Worm (Caenorhabditis elegans) whole organism, early embryonic: ENCODE data around the gene C01G6.4.

Experiments used
- B0310.2 ChIP-seq: sonication (generic microtip); optimal IDR thresholded peaks from 2 replicates; lab custom pipeline; 2016; ENCODE audit warnings: mild to moderate bottlenecking, missing genetic modification characterization, missing compliant biosample characterization
- F13C5.2 ChIP-seq: sonication (generic microtip); optimal IDR thresholded peaks from 2 replicates; lab custom pipeline; 2017; ENCODE audit warnings: mild to moderate bottlenecking, missing genetic modification characterization, inconsistent platforms, missing compliant biosample characterization
- aly-1 ChIP-seq: sonication (generic microtip); optimal IDR thresholded peaks from 2 replicates; lab custom pipeline; 2016; ENCODE audit warnings: missing genetic modification characterization, missing compliant biosample characterization
- ama-1 ChIP-seq: fragments of 150-350 bp; optimal IDR thresholded peaks from 2 replicates; lab custom pipeline; 2014
- ceh-13 ChIP-seq: fragments of 200-800 bp; sonication (Bioruptor generic); optimal IDR thresholded peaks from 2 replicates; lab custom pipeline; 2018; ENCODE audit warnings: mild to moderate bottlenecking, missing genetic modification characterization, missing compliant biosample characterization
- ceh-36 ChIP-seq: sonication (generic microtip); optimal IDR thresholded peaks from 2 replicates; lab custom pipeline; 2016; ENCODE audit warnings: missing genetic modification characterization, inconsistent platforms, missing compliant biosample characterization
- ets-7 ChIP-seq: sonication (generic microtip); optimal IDR thresholded peaks from 2 replicates; lab custom pipeline; 2016; ENCODE audit warnings: missing genotype, missing genetic modification characterization, missing compliant biosample characterization
- flt-1 ChIP-seq: fragments of 200-800 bp; sonication (Bioruptor generic); IDR thresholded peaks from 2 replicates; pipeline ENCODE4 v1.3.6; 2022; ENCODE audit warnings: missing genetic modification characterization, missing compliant biosample characterization
- hmbx-1 ChIP-seq: sonication (generic microtip); optimal IDR thresholded peaks from 2 replicates; lab custom pipeline; 2016; ENCODE audit warnings: mild to moderate bottlenecking, missing genetic modification characterization, missing compliant biosample characterization
- hmg-4 ChIP-seq: fragments of 200-800 bp; sonication (Bioruptor generic); optimal IDR thresholded peaks from 2 replicates; lab custom pipeline; 2018; ENCODE audit warnings: mild to moderate bottlenecking, missing genetic modification characterization, missing compliant biosample characterization
- hnd-1 ChIP-seq: sonication (generic microtip); optimal IDR thresholded peaks from 2 replicates; lab custom pipeline; 2016; ENCODE audit warnings: missing genetic modification characterization, missing compliant biosample characterization
- pes-1 ChIP-seq: fragments of 200-800 bp; sonication (Bioruptor generic); IDR thresholded peaks from 2 replicates; pipeline ENCODE4 v1.3.6; 2022; ENCODE audit warnings: missing genetic modification reagents, missing genetic modification characterization, missing compliant biosample characterization
- scrt-1 ChIP-seq: fragments of 200-800 bp; sonication (Bioruptor generic); IDR thresholded peaks from 2 replicates; pipeline ENCODE4 v1.3.6; 2022; ENCODE audit warnings: missing genetic modification characterization, missing compliant biosample characterization
- sea-1 ChIP-seq: fragments of 200-800 bp; sonication (Bioruptor generic); conservative IDR thresholded peaks from 2 replicates; pipeline ENCODE4 v1.3.6; 2022; ENCODE audit warnings: missing genetic modification characterization, missing compliant biosample characterization
- tbx-11 ChIP-seq: fragments of 200-800 bp; sonication (Bioruptor generic); IDR thresholded peaks from 2 replicates; pipeline ENCODE4 v1.3.6; 2022; ENCODE audit warnings: missing genetic modification characterization, missing compliant biosample characterization
- tbx-37 ChIP-seq: fragments of 200-800 bp; sonication (Bioruptor generic); conservative IDR thresholded peaks from 2 replicates; pipeline ENCODE4 v1.3.6; 2022; ENCODE audit warnings: missing genetic modification reagents, missing genetic modification characterization, missing compliant biosample characterization
- tra-4 ChIP-seq: sonication (generic microtip); optimal IDR thresholded peaks from 2 replicates; lab custom pipeline; 2017; ENCODE audit warnings: missing genetic modification characterization, missing compliant biosample characterization

The C01G6.4 gene

ce11 chrII:9310204-9310603, 37.4 kb upstream of the C01G6.4 start, which contains the start of gene cam-1:
cam-1 (minus strand) TSS chrII:9310304.
- no peak for TF ChIP-seq tra-4 (tag; lab: Kevin White, UChicago)
- TF ChIP-seq ama-1 (lab: Kevin White, UChicago): no peak
- no peak for TF ChIP-seq tbx-11 (GFP tag; lab: Robert Waterston, UW)
- no peak for TF ChIP-seq hnd-1
- no peak for TF ChIP-seq sea-1 (GFP tag; lab: Robert Waterston, UW)
- TF ChIP-seq flt-1 (GFP tag; lab: Robert Waterston, UW): no peak
- TF ChIP-seq B0310.2 (tag; lab: Kevin White, UChicago): no peak
- no peak for TF ChIP-seq ceh-36 (tag; lab: Kevin White, UChicago)
- TF ChIP-seq tbx-37 (GFP tag; lab: Robert Waterston, UW): no peak

- TF ChIP-seq hmg-4 (GFP tag; lab: Kevin White, UChicago): peak; percentile 74
- TF ChIP-seq sea-1 (GFP tag; lab: Robert Waterston, UW): peak; percentile 53; the same call in 1 of the 2 replicates
- TF ChIP-seq ets-7 (tag; lab: Kevin White, UChicago): peak; percentile 48
- TF ChIP-seq F13C5.2 (tag; lab: Kevin White, UChicago): peak; percentile 80
- TF ChIP-seq flt-1 (GFP tag; lab: Robert Waterston, UW): peak; percentile 26; the same call in 1 of the 2 replicates
- no peak for TF ChIP-seq tbx-11 (GFP tag; lab: Robert Waterston, UW)
- TF ChIP-seq B0310.2 (tag; lab: Kevin White, UChicago): peak; percentile 14
- no peak for TF ChIP-seq hmbx-1
- TF ChIP-seq ceh-36 (tag; lab: Kevin White, UChicago): no peak
Measured at ce11 chrII:9308614-9309046, 35.8 kb upstream of the C01G6.4 start.

ce11 chrII:9306835-9307234, 34.0 kb upstream of the C01G6.4 start:
- TF ChIP-seq ceh-13 (GFP tag; lab: Kevin White, UChicago) (no peak), tbx-11 (GFP tag; lab: Robert Waterston, UW) (no peak), ama-1 (lab: Kevin White, UChicago) (no peak), tra-4 (tag; lab: Kevin White, UChicago) (no peak), pes-1 (GFP tag; lab: Robert Waterston, UW) (no peak), hmg-4 (GFP tag; lab: Kevin White, UChicago) (no peak), flt-1 (GFP tag; lab: Robert Waterston, UW) (no peak), tbx-37 (GFP tag; lab: Robert Waterston, UW) (no peak), sea-1 (GFP tag; lab: Robert Waterston, UW) (no peak), B0310.2 (tag; lab: Kevin White, UChicago) (no peak), hmbx-1 (no peak), ceh-36 (tag; lab: Kevin White, UChicago) (no peak), F13C5.2 (tag; lab: Kevin White, UChicago) (no peak), scrt-1 (no peak), aly-1 (no peak)

- TF ChIP-seq hmg-4 (GFP tag; lab: Kevin White, UChicago) (no peak), ets-7 (tag; lab: Kevin White, UChicago) (no peak), ama-1 (lab: Kevin White, UChicago) (no peak), tbx-11 (GFP tag; lab: Robert Waterston, UW) (no peak), hmbx-1 (no peak), F13C5.2 (tag; lab: Kevin White, UChicago) (no peak), tbx-37 (GFP tag; lab: Robert Waterston, UW) (no peak), sea-1 (GFP tag; lab: Robert Waterston, UW) (no peak), ceh-13 (GFP tag; lab: Kevin White, UChicago) (no peak), ceh-36 (tag; lab: Kevin White, UChicago) (no peak), aly-1 (no peak), pes-1 (GFP tag; lab: Robert Waterston, UW) (no peak), B0310.2 (tag; lab: Kevin White, UChicago) (no peak), hnd-1 (no peak), flt-1 (GFP tag; lab: Robert Waterston, UW) (no peak), scrt-1 (no peak), tra-4 (tag; lab: Kevin White, UChicago) (no peak)
Measured at ce11 chrII:9305575-9305974, 32.7 kb upstream of the C01G6.4 start.

ce11 chrII:9304849-9305248, 32.0 kb upstream of the C01G6.4 start:
- TF ChIP-seq tbx-37 (GFP tag; lab: Robert Waterston, UW) (no peak), hmg-4 (GFP tag; lab: Kevin White, UChicago) (no peak), tra-4 (tag; lab: Kevin White, UChicago) (no peak), B0310.2 (tag; lab: Kevin White, UChicago) (no peak)

ce11 chrII:9303545-9303944, 30.7 kb upstream of the C01G6.4 start:
- no peak for TF ChIP-seq F13C5.2 (tag; lab: Kevin White, UChicago)
- TF ChIP-seq tbx-11 (GFP tag; lab: Robert Waterston, UW): no peak
- TF ChIP-seq tra-4 (tag; lab: Kevin White, UChicago): no peak
- no peak for TF ChIP-seq ets-7 (tag; lab: Kevin White, UChicago)
- no peak for TF ChIP-seq ceh-13 (GFP tag; lab: Kevin White, UChicago)
- no peak for TF ChIP-seq sea-1 (GFP tag; lab: Robert Waterston, UW)
- TF ChIP-seq aly-1: no peak
- no peak for TF ChIP-seq B0310.2 (tag; lab: Kevin White, UChicago)
- TF ChIP-seq pes-1 (GFP tag; lab: Robert Waterston, UW): no peak
- no peak for TF ChIP-seq hmg-4 (GFP tag; lab: Kevin White, UChicago)
- TF ChIP-seq hmbx-1: no peak
- TF ChIP-seq hnd-1: no peak
- no peak for TF ChIP-seq flt-1 (GFP tag; lab: Robert Waterston, UW)

ce11 chrII:9301065-9301464, 28.2 kb upstream of the C01G6.4 start:
- TF ChIP-seq hmg-4 (GFP tag; lab: Kevin White, UChicago): no peak
- TF ChIP-seq ets-7 (tag; lab: Kevin White, UChicago): no peak
- no peak for TF ChIP-seq ceh-13 (GFP tag; lab: Kevin White, UChicago)
- TF ChIP-seq hmbx-1: peak; percentile 6
- no peak for TF ChIP-seq pes-1 (GFP tag; lab: Robert Waterston, UW)
- no peak for TF ChIP-seq B0310.2 (tag; lab: Kevin White, UChicago)
- TF ChIP-seq hnd-1: no peak
